Fruit fly (Drosophila melanogaster) whole organism, embryonic: ENCODE data around the gene CG46310.
A peak's percentile ranks its signal among the peaks of the same experiment; 100 is the strongest.

Source experiments
- Antp ChIP-seq: fragments of 200-800 bp; sonication (Bioruptor generic); optimal IDR thresholded peaks from 3 replicates; lab custom pipeline; 2016; ENCODE audit warnings: missing biosample characterization, missing genetic modification characterization
- Atf-2 ChIP-seq: fragments of 200-800 bp; sonication (Bioruptor generic); optimal IDR thresholded peaks from 2 replicates; lab custom pipeline; 2016; ENCODE audit warnings: missing biosample characterization, missing genetic modification characterization
- Atf3 ChIP-seq: fragments of 200-800 bp; sonication (Bioruptor generic); optimal IDR thresholded peaks from 3 replicates; lab custom pipeline; 2016; ENCODE audit warnings: missing biosample characterization, missing genetic modification characterization
- B-H2 ChIP-seq: fragments of 200-800 bp; sonication (Bioruptor generic); optimal IDR thresholded peaks from 2 replicates; lab custom pipeline; 2018; ENCODE audit warnings: missing biosample characterization, mild to moderate bottlenecking, missing genetic modification characterization
- Bteb2 ChIP-seq: fragments of 200-800 bp; sonication (Bioruptor generic); optimal IDR thresholded peaks from 2 replicates; lab custom pipeline; 2016; ENCODE audit warnings: missing biosample characterization, missing genetic modification characterization
- CG10565 ChIP-seq: fragments of 200-800 bp; sonication (Bioruptor generic); optimal IDR thresholded peaks from 3 replicates; lab custom pipeline; 2016; ENCODE audit warnings: missing biosample characterization, mild to moderate bottlenecking, missing genetic modification characterization
- CG12219 ChIP-seq: fragments of 200-800 bp; sonication (Bioruptor generic); optimal IDR thresholded peaks from 3 replicates; lab custom pipeline; 2018; ENCODE audit warnings: missing biosample characterization, mild to moderate bottlenecking, missing genetic modification characterization
- CG14667 ChIP-seq: fragments of 200-800 bp; sonication (Bioruptor generic); IDR thresholded peaks from 2 replicates; pipeline ENCODE4 v1.3.6; 2022; ENCODE audit warnings: missing biosample characterization, missing genetic modification characterization
- CG15514 ChIP-seq: fragments of 200-800 bp; sonication (Bioruptor generic); optimal IDR thresholded peaks from 3 replicates; lab custom pipeline; 2017; ENCODE audit warnings: missing biosample characterization, missing genetic modification characterization, mild to moderate bottlenecking, moderate library complexity, missing genetic modification reagents
- CG15601 ChIP-seq: fragments of 200-800 bp; sonication (Bioruptor generic); optimal IDR thresholded peaks from 3 replicates; lab custom pipeline; 2019; ENCODE audit warnings: missing biosample characterization, mild to moderate bottlenecking, missing genetic modification characterization, moderate library complexity
- CG17328 ChIP-seq: fragments of 200-800 bp; sonication (Bioruptor generic); IDR thresholded peaks from 2 replicates; pipeline ENCODE4 v1.3.6; 2022; ENCODE audit warnings: missing biosample characterization, missing genetic modification characterization
- CG17568 ChIP-seq: fragments of 200-800 bp; sonication (Bioruptor generic); optimal IDR thresholded peaks from 2 replicates; lab custom pipeline; 2018; ENCODE audit warnings: missing biosample characterization, mild to moderate bottlenecking, missing genetic modification characterization, moderate library complexity
- CG1792 ChIP-seq: fragments of 200-800 bp; sonication (Bioruptor generic); optimal IDR thresholded peaks from 2 replicates; lab custom pipeline; 2016; ENCODE audit warnings: missing biosample characterization, missing genetic modification characterization
- CG2875 ChIP-seq: fragments of 200-800 bp; sonication (Bioruptor generic); optimal IDR thresholded peaks from 2 replicates; lab custom pipeline; 2017; ENCODE audit warnings: missing biosample characterization, mild to moderate bottlenecking, missing genetic modification characterization, missing genetic modification reagents
- CG31365 ChIP-seq: fragments of 200-800 bp; sonication (Bioruptor generic); optimal IDR thresholded peaks from 2 replicates; lab custom pipeline; 2018; ENCODE audit warnings: missing biosample characterization, mild to moderate bottlenecking, missing genetic modification characterization
- CG4617 ChIP-seq: fragments of 200-800 bp; sonication (Bioruptor generic); optimal IDR thresholded peaks from 3 replicates; lab custom pipeline; 2016; ENCODE audit warnings: missing biosample characterization, missing genetic modification characterization, borderline replicate concordance
- CG5180 ChIP-seq: fragments of 200-800 bp; sonication (Bioruptor generic); optimal IDR thresholded peaks from 3 replicates; lab custom pipeline; 2017; ENCODE audit warnings: missing biosample characterization, missing genetic modification characterization, mild to moderate bottlenecking, moderate library complexity, missing genetic modification reagents
- CG8765 ChIP-seq: fragments of 200-800 bp; sonication (Bioruptor generic); IDR thresholded peaks from 2 replicates; pipeline ENCODE4 v1.3.6; 2022; ENCODE audit warnings: missing biosample characterization, missing genetic modification characterization
- CG8944 ChIP-seq: fragments of 200-800 bp; sonication (Bioruptor generic); optimal IDR thresholded peaks from 3 replicates; lab custom pipeline; 2016; ENCODE audit warnings: missing biosample characterization, missing genetic modification characterization
- CG9727 ChIP-seq: fragments of 200-800 bp; sonication (Bioruptor generic); optimal IDR thresholded peaks from 3 replicates; lab custom pipeline; 2017; ENCODE audit warnings: missing biosample characterization, mild to moderate bottlenecking, missing genetic modification characterization
- D ChIP-seq, 2 experiments: fragments of 200-800 bp in 1 of 2; fragments of >200 bp in 1 of 2; sonication (Bioruptor generic) in 1 of 2; optimal IDR thresholded peaks; 2 replicates in 1 of 2; 3 replicates in 1 of 2; lab custom pipeline; 2017; ENCODE audit warnings: mild to moderate bottlenecking in 1 of 2, missing biosample characterization in 1 of 2, missing genetic modification characterization in 1 of 2, missing genetic modification reagents in 1 of 2
- D19B ChIP-seq: fragments of 200-800 bp; sonication (Bioruptor generic); optimal IDR thresholded peaks from 2 replicates; lab custom pipeline; 2017; ENCODE audit warnings: missing biosample characterization, mild to moderate bottlenecking, missing genetic modification characterization
- Dip2 ChIP-seq: fragments of 200-800 bp; sonication (Bioruptor generic); IDR thresholded peaks from 2 replicates; pipeline ENCODE4 v1.3.6; 2022; ENCODE audit warnings: missing biosample characterization, missing genetic modification characterization
- Elba2 ChIP-seq: fragments of 200-800 bp; sonication (Bioruptor generic); optimal IDR thresholded peaks from 3 replicates; lab custom pipeline; 2016; ENCODE audit warnings: missing biosample characterization, missing genetic modification characterization
- HHEX ChIP-seq: fragments of 200-800 bp; sonication (Bioruptor generic); optimal IDR thresholded peaks from 3 replicates; lab custom pipeline; 2017; ENCODE audit warnings: missing biosample characterization, mild to moderate bottlenecking, missing genetic modification characterization, missing genetic modification reagents
- Hand ChIP-seq: fragments of 200-800 bp; sonication (Bioruptor generic); optimal IDR thresholded peaks from 2 replicates; lab custom pipeline; 2017; ENCODE audit warnings: mild to moderate bottlenecking, missing biosample characterization, missing genetic modification reagents, missing genetic modification characterization
- Lim3 ChIP-seq: fragments of 200-800 bp; sonication (Bioruptor generic); IDR thresholded peaks from 2 replicates; pipeline ENCODE4 v1.3.6; 2022; ENCODE audit warnings: missing biosample characterization, missing genetic modification characterization
- Mrtf ChIP-seq: fragments of 200-800 bp; sonication (Bioruptor generic); IDR thresholded peaks from 3 replicates; pipeline ENCODE4 v1.3.6; 2022; ENCODE audit warnings: missing biosample characterization, missing genetic modification characterization
- Oli ChIP-seq: fragments of 200-800 bp; sonication (Bioruptor generic); optimal IDR thresholded peaks from 2 replicates; lab custom pipeline; 2018; ENCODE audit warnings: missing biosample characterization, mild to moderate bottlenecking, missing genetic modification characterization, moderate library complexity
- Scr ChIP-seq: fragments of 200-800 bp; sonication (Bioruptor generic); IDR thresholded peaks from 2 replicates; pipeline ENCODE4 v1.3.6; 2022; ENCODE audit warnings: missing biosample characterization, missing genetic modification characterization; ENCODE audit not compliant: partially characterized antibody
- ash1 ChIP-seq: fragments of 200-800 bp; sonication (Bioruptor generic); optimal IDR thresholded peaks from 2 replicates; lab custom pipeline; 2018; ENCODE audit warnings: missing biosample characterization, mild to moderate bottlenecking, missing genetic modification characterization
- chm ChIP-seq: fragments of 200-800 bp; sonication (Bioruptor generic); IDR thresholded peaks from 2 replicates; pipeline ENCODE4 v1.3.6; 2022; ENCODE audit warnings: missing biosample characterization, missing genetic modification characterization
- ems ChIP-seq: fragments of 200-800 bp; sonication (Bioruptor generic); optimal IDR thresholded peaks from 3 replicates; lab custom pipeline; 2016; ENCODE audit warnings: missing biosample characterization, missing genetic modification characterization
- fd64A ChIP-seq: fragments of 200-800 bp; sonication (Bioruptor generic); optimal IDR thresholded peaks from 3 replicates; lab custom pipeline; 2018; ENCODE audit warnings: missing biosample characterization, mild to moderate bottlenecking, missing genetic modification characterization
- gro ChIP-seq: fragments of 200-800 bp; sonication (Bioruptor generic); optimal IDR thresholded peaks from 2 replicates; lab custom pipeline; 2016; ENCODE audit warnings: missing biosample characterization, missing genetic modification characterization
- hkb ChIP-seq, 2 experiments: fragments of 200-800 bp in 1 of 2; fragments of >200 bp in 1 of 2; sonication (Bioruptor generic) in 1 of 2; IDR thresholded peaks in 1 of 2; optimal IDR thresholded peaks in 1 of 2; 2 replicates each; pipeline versions ENCODE4 v1.3.6 to Lab custom; 2017 to 2022; ENCODE audit warnings: missing biosample characterization in 1 of 2, missing genetic modification characterization in 1 of 2
- jigr1 ChIP-seq: fragments of 200-800 bp; sonication (Bioruptor generic); IDR thresholded peaks from 3 replicates; pipeline ENCODE4 v1.3.6; 2022; ENCODE audit warnings: missing biosample characterization, missing genetic modification characterization
- kni ChIP-seq: fragments of 200-800 bp; sonication (Bioruptor generic); optimal IDR thresholded peaks from 3 replicates; lab custom pipeline; 2017; ENCODE audit warnings: mild to moderate bottlenecking, missing biosample characterization, missing genetic modification reagents, missing genetic modification characterization
- pb ChIP-seq: fragments of 200-800 bp; sonication (Bioruptor generic); optimal IDR thresholded peaks from 3 replicates; lab custom pipeline; 2016; ENCODE audit warnings: missing biosample characterization, missing genetic modification characterization
- phol ChIP-seq: fragments of 200-800 bp; sonication (Bioruptor generic); optimal IDR thresholded peaks from 3 replicates; lab custom pipeline; 2018; ENCODE audit warnings: missing biosample characterization, mild to moderate bottlenecking, missing genetic modification characterization, moderate library complexity
- schlank ChIP-seq: fragments of 200-800 bp; sonication (Bioruptor generic); optimal IDR thresholded peaks from 2 replicates; lab custom pipeline; 2018; ENCODE audit warnings: missing biosample characterization, mild to moderate bottlenecking, missing genetic modification characterization
- seq ChIP-seq: fragments of 200-800 bp; sonication (Bioruptor generic); IDR thresholded peaks from 2 replicates; pipeline ENCODE4 v1.3.6; 2022; ENCODE audit warnings: missing biosample characterization, missing genetic modification characterization
- slbo ChIP-seq: fragments of 200-800 bp; sonication (Bioruptor generic); IDR thresholded peaks from 2 replicates; pipeline ENCODE4 v1.3.6; 2022; ENCODE audit warnings: missing biosample characterization, missing genetic modification characterization
- sqz ChIP-seq: fragments of 200-800 bp; sonication (Bioruptor generic); optimal IDR thresholded peaks from 3 replicates; lab custom pipeline; 2018; ENCODE audit warnings: missing biosample characterization, mild to moderate bottlenecking, missing genetic modification characterization
- toy ChIP-seq: fragments of 200-800 bp; sonication (Bioruptor generic); IDR thresholded peaks from 2 replicates; pipeline ENCODE4 v1.3.6; 2022; ENCODE audit warnings: missing biosample characterization, missing genetic modification characterization
- trh ChIP-seq: fragments of 200-800 bp; sonication (Bioruptor generic); optimal IDR thresholded peaks from 2 replicates; lab custom pipeline; 2016; ENCODE audit warnings: missing biosample characterization, missing genetic modification characterization
- twi ChIP-seq: fragments of 200-800 bp; optimal IDR thresholded peaks from 2 replicates; lab custom pipeline; 2019; ENCODE audit warnings: missing biosample characterization, mild to moderate bottlenecking, missing genetic modification characterization, moderate library complexity
- vvl ChIP-seq: fragments of 200-800 bp; sonication (Bioruptor generic); IDR thresholded peaks from 2 replicates; pipeline ENCODE4 v1.3.6; 2022; ENCODE audit warnings: missing biosample characterization, missing genetic modification characterization
- zfh2 ChIP-seq: fragments of 200-800 bp; sonication (Bioruptor generic); optimal IDR thresholded peaks from 2 replicates; lab custom pipeline; 2016; ENCODE audit warnings: missing biosample characterization, missing genetic modification characterization

Gene CG46310

dm6 chr3R:23173393-23173981, at the start of gene CG46310 (continued):
- peak; percentile 22 for TF ChIP-seq ems
- TF ChIP-seq trh (GFP tag; lab: Kevin White, UChicago) = no peak
- TF ChIP-seq twi (tag; lab: Kevin White, UChicago) = no peak
- TF ChIP-seq Antp (GFP tag; lab: Kevin White, UChicago) = no peak
- TF ChIP-seq kni = no peak
- no peak for TF ChIP-seq CG8944
- no peak for TF ChIP-seq Atf3 (GFP tag; lab: Kevin White, UChicago)
- peak; percentile 74 for TF ChIP-seq toy (GFP tag; lab: Robert Waterston, UW)
- TF ChIP-seq Elba2 (GFP tag; lab: Kevin White, UChicago) = no peak
- peak; percentile 75 for TF ChIP-seq Hand (GFP tag; lab: Kevin White, UChicago)
- TF ChIP-seq fd64A = peak; percentile 3
- TF ChIP-seq phol (tag; lab: Kevin White, UChicago) = peak; percentile 65
- no peak for TF ChIP-seq CG1792 (GFP tag; lab: Kevin White, UChicago)
- peak; percentile 95 for TF ChIP-seq vvl (GFP tag; lab: Robert Waterston, UW)
- TF ChIP-seq gro = peak; percentile 12
- TF ChIP-seq ash1 (GFP tag; lab: Kevin White, UChicago) = peak; percentile 29
- TF ChIP-seq CG17568 = peak; percentile 46
- 0 out of 2 replicates have a peak, but pooled peaks have one; percentile 8 for TF ChIP-seq Dip2 (GFP tag; lab: Robert Waterston, UW)
- peak; percentile 33 for TF ChIP-seq D19B (GFP tag; lab: Kevin White, UChicago)
- TF ChIP-seq hkb (optimal IDR thresholded peaks at IDR 0.05; lab: Kevin White, UChicago) = no peak
- TF ChIP-seq hkb (GFP tag; IDR thresholded peaks at IDR 0.05; lab: Robert Waterston, UW) = peak; percentile 95
- peak; percentile 73 for TF ChIP-seq CG9727 (GFP tag; lab: Kevin White, UChicago)
- TF ChIP-seq pb (GFP tag; lab: Kevin White, UChicago) = peak; percentile 1
- TF ChIP-seq CG17328 = peak; percentile 75
- TF ChIP-seq Scr (GFP tag; lab: Robert Waterston, UW) = peak; percentile 35; the same call in 1 of the 2 replicates
- peak; percentile 63 for TF ChIP-seq Oli (tag; lab: Kevin White, UChicago)
- TF ChIP-seq CG5180 (GFP tag; lab: Kevin White, UChicago) = peak; percentile 20
- peak; percentile 56; the same call in 1 of the 3 replicates for TF ChIP-seq jigr1 (GFP tag; lab: Robert Waterston, UW)
- peak; percentile 86 for TF ChIP-seq slbo (GFP tag; lab: Robert Waterston, UW)
- no peak for TF ChIP-seq CG4617 (GFP tag; lab: Kevin White, UChicago)
- peak; percentile 79 for TF ChIP-seq Mrtf (GFP tag; lab: Robert Waterston, UW)
- peak; percentile 55 for TF ChIP-seq B-H2 (GFP tag; lab: Kevin White, UChicago)
- peak; percentile 31 for TF ChIP-seq CG15601 (tag; lab: Kevin White, UChicago)
- TF ChIP-seq CG12219 = peak; percentile 48
- no peak for TF ChIP-seq Atf-2 (GFP tag; lab: Kevin White, UChicago)
- TF ChIP-seq D (optimal IDR thresholded peaks at IDR 0.05; lab: Kevin White, UChicago) = no peak
- TF ChIP-seq D (GFP tag; optimal IDR thresholded peaks at IDR 0.05; lab: Kevin White, UChicago) = peak; percentile 55
- TF ChIP-seq CG2875 (GFP tag; lab: Kevin White, UChicago) = peak; percentile 56
- TF ChIP-seq Bteb2 = no peak
- no peak for TF ChIP-seq sqz (GFP tag; lab: Kevin White, UChicago)
- peak; percentile 57; the same call in 1 of the 2 replicates for TF ChIP-seq chm (GFP tag; lab: Robert Waterston, UW)
- TF ChIP-seq CG10565 (GFP tag; lab: Kevin White, UChicago) = no peak
- TF ChIP-seq CG31365 (tag; lab: Kevin White, UChicago) = peak; percentile 56
- TF ChIP-seq CG15514 = peak; percentile 55
- peak; percentile 43; the same call in 1 of the 2 replicates for TF ChIP-seq CG14667 (GFP tag; lab: Robert Waterston, UW)
- peak; percentile 66 for TF ChIP-seq HHEX (GFP tag; lab: Kevin White, UChicago)
- peak; percentile 43; the same call in 1 of the 2 replicates for TF ChIP-seq seq (GFP tag; lab: Robert Waterston, UW)
- TF ChIP-seq Lim3 (GFP tag; lab: Robert Waterston, UW) = no peak
- TF ChIP-seq schlank (tag; lab: Kevin White, UChicago) = peak; percentile 28
- peak; percentile 16 for TF ChIP-seq zfh2
- TF ChIP-seq CG8765 (GFP tag; lab: Robert Waterston, UW) = no peak
